Worm (Caenorhabditis elegans): Measurements from ENCODE around the gene F11A10.6.

F11A10.6 gene

DNA sequence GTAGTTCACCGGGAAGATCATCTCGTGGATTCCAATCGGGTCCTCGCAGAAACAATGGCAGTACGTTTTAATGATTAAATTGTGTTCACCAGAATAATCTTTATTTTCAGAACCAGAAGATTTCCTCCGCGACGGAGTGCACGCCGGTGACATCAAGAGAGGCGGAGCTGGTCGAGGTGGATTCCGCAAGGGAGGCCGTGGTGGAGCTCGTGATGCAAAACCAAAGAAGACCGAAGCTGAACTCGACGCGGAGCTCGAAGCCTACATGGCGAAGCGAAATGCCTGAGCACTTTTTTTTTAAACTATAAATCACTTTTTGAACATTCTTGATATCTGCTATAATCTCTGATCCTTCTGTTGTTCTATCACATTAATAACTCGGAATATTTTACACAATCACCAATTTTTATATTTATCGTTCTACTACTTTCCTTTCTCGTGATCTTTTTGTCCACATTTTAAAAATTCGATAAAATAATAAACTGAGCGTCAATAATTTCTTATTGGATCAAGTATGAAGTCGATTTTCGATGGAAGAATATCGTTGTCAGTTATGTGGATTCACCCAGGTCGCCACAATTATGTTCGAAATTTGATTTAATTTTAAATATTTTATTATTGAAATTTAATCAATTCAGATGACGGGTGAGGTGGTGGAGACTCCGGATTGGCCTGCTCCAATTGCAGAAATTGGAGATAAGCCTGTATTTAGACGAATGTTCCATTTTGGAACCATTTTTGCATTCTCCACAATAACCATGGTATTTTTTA lies 35.0 kb upstream of the F11A10.6 start, which contains the start of gene dhhc-6:
dhhc-6 (plus strand) TSS at position 639 of the 771 bp plus-strand sequence.
- no peak for TF ChIP-seq egl-27 (tag; optimal IDR thresholded peaks at IDR 0.05)
- TF ChIP-seq nhr-28 (tag; optimal IDR thresholded peaks at IDR 0.05) = no peak
- no peak for TF ChIP-seq tbx-2 (tag; optimal IDR thresholded peaks at IDR 0.05)

ce11 chrIV:12122874-12123664 lies 33.6 kb upstream of the F11A10.6 start, which contains the start of gene aly-3:
Gene aly-3 (plus strand): TSS chrIV:12123282.
- no peak for TF ChIP-seq ceh-9 (tag; optimal IDR thresholded peaks at IDR 0.05)
- no peak for TF ChIP-seq unc-62 (GFP tag; optimal IDR thresholded peaks at IDR 0.05)
- TF ChIP-seq daf-12 (tag; optimal IDR thresholded peaks at IDR 0.05) = no peak
- no peak for TF ChIP-seq aly-2 (tag; optimal IDR thresholded peaks at IDR 0.05)
- TF ChIP-seq fkh-2 (tag; optimal IDR thresholded peaks at IDR 0.05) = no peak
- no peak for TF ChIP-seq nhr-11 (tag; optimal IDR thresholded peaks at IDR 0.05)
- no peak for TF ChIP-seq sea-2 (GFP tag; optimal IDR thresholded peaks at IDR 0.05)
- peak; percentile 9 for TF ChIP-seq lin-39 (tag; optimal IDR thresholded peaks at IDR 0.05)
- TF ChIP-seq elt-1 (tag; optimal IDR thresholded peaks at IDR 0.05) = no peak
- TF ChIP-seq mml-1 (tag; optimal IDR thresholded peaks at IDR 0.05) = no peak
- TF ChIP-seq skn-1 (tag; optimal IDR thresholded peaks at IDR 0.05) = no peak
- TF ChIP-seq hmg-11 (tag; optimal IDR thresholded peaks at IDR 0.05) = peak; percentile 34
- TF ChIP-seq nhr-77 (tag; optimal IDR thresholded peaks at IDR 0.05) = no peak
- no peak for TF ChIP-seq ztf-4 (tag; optimal IDR thresholded peaks at IDR 0.05)
- TF ChIP-seq ZK546.5 (tag; optimal IDR thresholded peaks at IDR 0.05) = no peak
- TF ChIP-seq tbx-2 (tag; optimal IDR thresholded peaks at IDR 0.05) = no peak
- TF ChIP-seq lin-15B (tag; optimal IDR thresholded peaks at IDR 0.05) = peak; percentile 13
- no peak for TF ChIP-seq nhr-76 (tag; optimal IDR thresholded peaks at IDR 0.05)
- TF ChIP-seq nhr-237 (tag; optimal IDR thresholded peaks at IDR 0.05) = no peak
- TF ChIP-seq eor-1 (tag; optimal IDR thresholded peaks at IDR 0.05) = no peak
- no peak for TF ChIP-seq fkh-10 (GFP tag; optimal IDR thresholded peaks at IDR 0.05)
- TF ChIP-seq ceh-82 (tag; optimal IDR thresholded peaks at IDR 0.05) = no peak
- TF ChIP-seq nhr-23 (tag; optimal IDR thresholded peaks at IDR 0.05) = no peak
- no peak for TF ChIP-seq ztf-11 (tag; optimal IDR thresholded peaks at IDR 0.05)
- TF ChIP-seq ceh-28 (tag; optimal IDR thresholded peaks at IDR 0.05) = no peak
- TF ChIP-seq unc-39 (tag; optimal IDR thresholded peaks at IDR 0.05) = no peak
- TF ChIP-seq egl-5 (tag; optimal IDR thresholded peaks at IDR 0.05) = no peak
- TF ChIP-seq pha-4 (tag; optimal IDR thresholded peaks at IDR 0.05) = peak; percentile 59
- no peak for TF ChIP-seq jun-1 (tag; optimal IDR thresholded peaks at IDR 0.05)
- TF ChIP-seq nhr-25 (tag; optimal IDR thresholded peaks at IDR 0.05) = no peak
- TF ChIP-seq egl-27 (tag; optimal IDR thresholded peaks at IDR 0.05) = no peak
- peak; percentile 15 for TF ChIP-seq ama-1 (optimal IDR thresholded peaks at IDR 0.05)
- TF ChIP-seq nhr-67 (tag; optimal IDR thresholded peaks at IDR 0.05) = no peak
- TF ChIP-seq fos-1 (tag; optimal IDR thresholded peaks at IDR 0.05) = no peak
- TF ChIP-seq nhr-43 (tag; optimal IDR thresholded peaks at IDR 0.05; ENCODE audit: poor library complexity, severe bottlenecking) = no peak
- no peak for TF ChIP-seq ceh-16 (tag; optimal IDR thresholded peaks at IDR 0.05)
- no peak for TF ChIP-seq zag-1 (tag; optimal IDR thresholded peaks at IDR 0.05)
- no peak for TF ChIP-seq pqm-1 (tag; optimal IDR thresholded peaks at IDR 0.05)
- TF ChIP-seq lsy-12 (tag; optimal IDR thresholded peaks at IDR 0.05) = no peak
- no peak for TF ChIP-seq elt-3 (tag; optimal IDR thresholded peaks at IDR 0.05)
- no peak for TF ChIP-seq nhr-28 (tag; optimal IDR thresholded peaks at IDR 0.05)
- TF ChIP-seq snpc-4 (tag; optimal IDR thresholded peaks at IDR 0.05) = no peak
- no peak for TF ChIP-seq mdl-1 (tag; optimal IDR thresholded peaks at IDR 0.05)
- TF ChIP-seq elt-2 (tag; optimal IDR thresholded peaks at IDR 0.05) = peak; percentile 4
- no peak for TF ChIP-seq nhr-12 (tag; optimal IDR thresholded peaks at IDR 0.05)
- peak; percentile 63 for TF ChIP-seq nfya-1 (tag; optimal IDR thresholded peaks at IDR 0.05; ENCODE audit: insufficient read depth)
- no peak for TF ChIP-seq R02D3.7 (tag; optimal IDR thresholded peaks at IDR 0.05)

All from whole organism, L3 larva.